Worm (Caenorhabditis elegans) whole organism, young adult: ENCODE data around the gene cpg-24.

Experiments
- C17E4.6 ChIP-seq: fragments of 200-800 bp; sonication (Bioruptor generic); IDR thresholded peaks from 2 replicates; pipeline ENCODE4 v1.3.6; 2022; ENCODE audit warnings: missing genetic modification reagents, missing genetic modification characterization, missing compliant biosample characterization
- F10E7.11 ChIP-seq: sonication (generic microtip); optimal IDR thresholded peaks from 2 replicates; lab custom pipeline; 2017; ENCODE audit warnings: mild to moderate bottlenecking, missing genetic modification characterization, moderate library complexity, missing compliant biosample characterization
- F49E8.2 ChIP-seq: sonication (generic microtip); optimal IDR thresholded peaks from 3 replicates; lab custom pipeline; 2017; ENCODE audit warnings: missing genetic modification characterization, mild to moderate bottlenecking, missing compliant biosample characterization, antibody characterized with exemption, moderate library complexity; ENCODE audit not compliant: insufficient read depth
- F52B5.7 ChIP-seq: sonication (generic microtip); optimal IDR thresholded peaks from 2 replicates; lab custom pipeline; 2016; ENCODE audit warnings: mild to moderate bottlenecking, missing genetic modification characterization, missing compliant biosample characterization
- Y53G8AR.9 ChIP-seq: fragments of 200-800 bp; sonication (Bioruptor generic); conservative IDR thresholded peaks from 2 replicates; pipeline ENCODE4 v1.3.6; 2022; ENCODE audit warnings: missing genetic modification reagents, missing genetic modification characterization, missing compliant biosample characterization
- Y67H2A.10 ChIP-seq: fragments of 200-800 bp; sonication (Bioruptor generic); conservative IDR thresholded peaks from 2 replicates; pipeline ENCODE4 v1.3.6; 2022; ENCODE audit warnings: missing genetic modification reagents, missing genetic modification characterization, missing compliant biosample characterization
- ZK185.1 ChIP-seq: sonication (generic microtip); optimal IDR thresholded peaks from 2 replicates; lab custom pipeline; 2016; ENCODE audit warnings: mild to moderate bottlenecking, missing genetic modification characterization, missing compliant biosample characterization; ENCODE audit not compliant: poor library complexity, severe bottlenecking
- akir-1 ChIP-seq: fragments of 200-800 bp; sonication (Bioruptor generic); optimal IDR thresholded peaks from 2 replicates; lab custom pipeline; 2018; ENCODE audit warnings: mild to moderate bottlenecking, missing genetic modification characterization, moderate library complexity, missing compliant biosample characterization
- ama-1 ChIP-seq, 3 experiments: fragments of 150-350 bp in 1 of 3; sonication (generic microtip) in 2 of 3; optimal IDR thresholded peaks; 2 replicates each; lab custom pipeline; 2014 to 2018; ENCODE audit warnings: missing biosample characterization in 2 of 3, missing genetic modification characterization in 2 of 3, missing genetic modification reagents in 2 of 3
- aptf-2 ChIP-seq: fragments of 200-800 bp; sonication (Bioruptor generic); conservative IDR thresholded peaks from 2 replicates; pipeline ENCODE4 v1.3.6; 2022; ENCODE audit warnings: missing genetic modification reagents, missing genetic modification characterization, missing compliant biosample characterization
- attf-5 ChIP-seq: fragments of 200-800 bp; sonication (Bioruptor generic); optimal IDR thresholded peaks from 2 replicates; lab custom pipeline; 2018; ENCODE audit warnings: mild to moderate bottlenecking, missing genetic modification characterization, missing compliant biosample characterization
- attf-6 ChIP-seq: fragments of 200-800 bp; sonication (Bioruptor generic); IDR thresholded peaks from 2 replicates; pipeline ENCODE4 v1.3.6; 2022; ENCODE audit warnings: missing genetic modification reagents, missing genetic modification characterization, missing compliant biosample characterization
- ccch-3 ChIP-seq: fragments of 200-800 bp; sonication (Bioruptor generic); optimal IDR thresholded peaks from 2 replicates; lab custom pipeline; 2018; ENCODE audit warnings: mild to moderate bottlenecking, missing genetic modification characterization, missing compliant biosample characterization
- cebp-1 ChIP-seq, 2 experiments: fragments of 200-800 bp in 1 of 2; sonication (Bioruptor generic) in 1 of 2; sonication (generic microtip) in 1 of 2; IDR thresholded peaks in 1 of 2; optimal IDR thresholded peaks in 1 of 2; 2 replicates each; pipeline versions ENCODE4 v1.3.6 to Lab custom; 2017 to 2022; ENCODE audit warnings: missing compliant biosample characterization in 2 of 2, missing genetic modification characterization in 2 of 2, mild to moderate bottlenecking in 1 of 2, missing genetic modification reagents in 1 of 2, moderate library complexity in 1 of 2
- cebp-2 ChIP-seq: fragments of 200-800 bp; sonication (Bioruptor generic); IDR thresholded peaks from 2 replicates; pipeline ENCODE4 v1.3.6; 2022; ENCODE audit warnings: missing genetic modification characterization, missing compliant biosample characterization
- ceh-91 ChIP-seq: fragments of 200-800 bp; sonication (Bioruptor generic); IDR thresholded peaks from 2 replicates; pipeline ENCODE4 v1.3.6; 2022; ENCODE audit warnings: missing genetic modification reagents, missing genetic modification characterization, missing compliant biosample characterization
- efl-1 ChIP-seq: fragments of 150-350 bp; optimal IDR thresholded peaks from 2 replicates; lab custom pipeline; 2014; ENCODE audit warnings: missing biosample characterization, missing genetic modification reagents, missing genetic modification characterization
- egrh-3 ChIP-seq: fragments of 200-800 bp; sonication (Bioruptor generic); IDR thresholded peaks from 2 replicates; pipeline ENCODE4 v1.3.6; 2022; ENCODE audit warnings: missing genetic modification reagents, missing genetic modification characterization, missing compliant biosample characterization
- ets-4 ChIP-seq: fragments of 200-800 bp; sonication (Bioruptor generic); optimal IDR thresholded peaks from 2 replicates; lab custom pipeline; 2018; ENCODE audit warnings: mild to moderate bottlenecking, missing genetic modification characterization, missing compliant biosample characterization
- fkh-3 ChIP-seq: sonication (generic microtip); optimal IDR thresholded peaks from 2 replicates; lab custom pipeline; 2016; ENCODE audit warnings: mild to moderate bottlenecking, missing genetic modification characterization, missing compliant biosample characterization
- gei-17 ChIP-seq: fragments of 200-800 bp; sonication (Bioruptor generic); optimal IDR thresholded peaks from 2 replicates; lab custom pipeline; 2018; ENCODE audit warnings: mild to moderate bottlenecking, missing genetic modification characterization, missing compliant biosample characterization
- hlh-26 ChIP-seq: fragments of 200-800 bp; sonication (Bioruptor generic); conservative IDR thresholded peaks from 2 replicates; pipeline ENCODE4 v1.3.6; 2022; ENCODE audit warnings: missing genetic modification reagents, missing genetic modification characterization, missing compliant biosample characterization
- let-607 ChIP-seq, 2 experiments: fragments of 200-800 bp in 1 of 2; sonication (Bioruptor generic) in 1 of 2; sonication (generic microtip) in 1 of 2; optimal IDR thresholded peaks; 2 replicates each; lab custom pipeline; 2016 to 2018; ENCODE audit warnings: mild to moderate bottlenecking in 2 of 2, missing compliant biosample characterization in 2 of 2, missing genetic modification characterization in 2 of 2, moderate library complexity in 2 of 2, missing genotype in 1 of 2
- lin-26 ChIP-seq: fragments of 200-800 bp; sonication (Bioruptor generic); IDR thresholded peaks from 2 replicates; pipeline ENCODE4 v1.3.6; 2022; ENCODE audit warnings: missing genetic modification reagents, missing genetic modification characterization, missing compliant biosample characterization
- lin-35 ChIP-seq, 3 experiments: fragments of 150-350 bp in 2 of 3; sonication (generic microtip) in 1 of 3; optimal IDR thresholded peaks; 2 replicates each; lab custom pipeline; 2014 to 2018; ENCODE audit warnings: missing biosample characterization in 3 of 3, missing genetic modification characterization in 3 of 3, missing genetic modification reagents in 3 of 3
- lin-40 ChIP-seq: sonication (generic microtip); optimal IDR thresholded peaks from 2 replicates; lab custom pipeline; 2016; ENCODE audit warnings: missing genetic modification characterization, mild to moderate bottlenecking, missing compliant biosample characterization, missing genotype, missing genetic modification reagents
- madf-6 ChIP-seq: fragments of 200-800 bp; sonication (Bioruptor generic); IDR thresholded peaks from 2 replicates; pipeline ENCODE4 v1.3.6; 2022; ENCODE audit warnings: missing genetic modification reagents, missing genetic modification characterization, missing compliant biosample characterization
- nfya-2 ChIP-seq: fragments of 200-800 bp; sonication (Bioruptor generic); IDR thresholded peaks from 2 replicates; pipeline ENCODE4 v1.3.6; 2022; ENCODE audit warnings: missing genetic modification reagents, missing genetic modification characterization, missing compliant biosample characterization
- nhr-120 ChIP-seq: fragments of 200-800 bp; sonication (Bioruptor generic); IDR thresholded peaks from 2 replicates; pipeline ENCODE4 v1.3.6; 2022; ENCODE audit warnings: missing genetic modification characterization, missing compliant biosample characterization
- nhr-179 ChIP-seq: sonication (generic microtip); optimal IDR thresholded peaks from 2 replicates; lab custom pipeline; 2016; ENCODE audit warnings: mild to moderate bottlenecking, missing genetic modification characterization, missing compliant biosample characterization
- nhr-80 ChIP-seq: sonication (generic microtip); optimal IDR thresholded peaks from 2 replicates; lab custom pipeline; 2016; ENCODE audit warnings: missing genetic modification characterization, missing compliant biosample characterization
- pha-4 ChIP-seq: fragments of 150-350 bp; sonication (generic microtip); optimal IDR thresholded peaks from 2 replicates; lab custom pipeline; 2014; ENCODE audit warnings: missing biosample characterization, missing genetic modification reagents, missing genetic modification characterization
- sea-2 ChIP-seq: fragments of 200-800 bp; sonication (Bioruptor generic); IDR thresholded peaks from 2 replicates; pipeline ENCODE4 v1.3.6; 2022; ENCODE audit warnings: missing genetic modification characterization, missing compliant biosample characterization
- snpc-1.1 ChIP-seq: sonication (generic microtip); optimal IDR thresholded peaks from 2 replicates; lab custom pipeline; 2017; ENCODE audit warnings: missing genetic modification characterization, mild to moderate bottlenecking, missing compliant biosample characterization, antibody characterized with exemption, moderate library complexity, missing genotype, missing genetic modification reagents; ENCODE audit not compliant: insufficient read depth
- snpc-1.3 ChIP-seq: sonication (generic microtip); optimal IDR thresholded peaks from 2 replicates; lab custom pipeline; 2017; ENCODE audit warnings: missing genetic modification characterization, mild to moderate bottlenecking, missing compliant biosample characterization, antibody characterized with exemption, moderate library complexity, missing genotype, missing genetic modification reagents; ENCODE audit not compliant: insufficient read depth
- tbx-9 ChIP-seq: sonication (generic microtip); optimal IDR thresholded peaks from 2 replicates; lab custom pipeline; 2016; ENCODE audit warnings: borderline replicate concordance, missing genetic modification characterization, inconsistent platforms, missing compliant biosample characterization
- unc-62 ChIP-seq: fragments of 150-350 bp; optimal IDR thresholded peaks from 2 replicates; lab custom pipeline; 2014; ENCODE audit warnings: missing biosample characterization, missing genetic modification reagents, missing genetic modification characterization
- xnd-1 ChIP-seq: sonication (generic microtip); optimal IDR thresholded peaks from 2 replicates; lab custom pipeline; 2016; ENCODE audit warnings: missing genotype, missing genetic modification reagents, missing genetic modification characterization, missing compliant biosample characterization
- ztf-18 ChIP-seq: sonication (generic microtip); optimal IDR thresholded peaks from 2 replicates; lab custom pipeline; 2016; ENCODE audit warnings: missing genotype, mild to moderate bottlenecking, missing genetic modification characterization, missing compliant biosample characterization
- ztf-6 ChIP-seq: fragments of 200-800 bp; sonication (Bioruptor generic); IDR thresholded peaks from 2 replicates; pipeline ENCODE4 v1.3.6; 2022; ENCODE audit warnings: missing genetic modification reagents, missing genetic modification characterization, missing compliant biosample characterization

The cpg-24 gene

DNA sequence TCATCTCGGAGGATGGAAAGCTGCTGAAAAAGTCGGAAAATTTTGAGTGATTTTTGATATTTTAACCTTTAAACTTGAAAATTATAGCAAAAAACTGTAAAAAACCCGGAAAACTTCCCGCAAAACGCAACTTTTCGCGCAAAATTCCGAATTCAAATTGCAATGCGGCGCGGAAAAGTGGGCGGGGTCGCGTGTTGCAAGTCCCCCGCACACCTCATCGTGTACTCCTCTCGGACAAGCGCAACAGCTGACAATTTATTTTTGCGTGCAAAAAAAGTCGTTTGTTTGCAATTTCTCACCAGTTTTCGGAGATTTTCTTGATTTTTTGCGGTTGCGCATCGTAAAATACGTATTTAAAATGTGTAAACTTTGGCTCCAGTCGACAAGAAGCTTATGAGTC lies 35.9 kb upstream of the cpg-24 start, which contains the start of gene npp-8 (continued):
- TF ChIP-seq cebp-2: no peak
- TF ChIP-seq madf-6 (GFP tag; lab: Robert Waterston, UW): peak; percentile 92
- TF ChIP-seq lin-26: peak; percentile 57; the same call in 1 of the 2 replicates
- peak; percentile 54 for TF ChIP-seq ztf-18 (tag; lab: Kevin White, UChicago)
- peak; percentile 48 for TF ChIP-seq F10E7.11
- peak; percentile 78 for TF ChIP-seq C17E4.6 (GFP tag; lab: Robert Waterston, UW)
- peak; percentile 50 for TF ChIP-seq nhr-80 (tag; lab: Kevin White, UChicago)
- peak; percentile 84 for TF ChIP-seq ceh-91 (GFP tag; lab: Robert Waterston, UW)
- peak; percentile 65 for TF ChIP-seq egrh-3 (GFP tag; lab: Robert Waterston, UW)
- no peak for TF ChIP-seq unc-62 (GFP tag; lab: Kevin White, UChicago)
- peak; percentile 74 for TF ChIP-seq xnd-1 (tag; lab: Kevin White, UChicago)
- TF ChIP-seq Y67H2A.10 (GFP tag; lab: Robert Waterston, UW): peak; percentile 76
- TF ChIP-seq sea-2 (GFP tag; lab: Robert Waterston, UW): no peak
- TF ChIP-seq lin-35 (GFP tag; optimal IDR thresholded peaks at IDR 0.05; lab: Kevin White, UChicago): peak in 2 of 3 experiments; percentile 5 to 73
- peak in 1 of 2 experiments; percentile 58 for TF ChIP-seq let-607 (tag; optimal IDR thresholded peaks at IDR 0.05; lab: Kevin White, UChicago)
- peak; percentile 42; the same call in 1 of the 2 replicates for TF ChIP-seq cebp-1 (GFP tag; IDR thresholded peaks at IDR 0.05; lab: Robert Waterston, UW)
- peak; percentile 80 for TF ChIP-seq cebp-1 (tag; optimal IDR thresholded peaks at IDR 0.05; lab: Kevin White, UChicago)
- TF ChIP-seq F52B5.7 (tag; lab: Kevin White, UChicago): no peak
- TF ChIP-seq ccch-3 (GFP tag; lab: Kevin White, UChicago): no peak
- no peak for TF ChIP-seq nhr-179 (tag; lab: Kevin White, UChicago)
- no peak for TF ChIP-seq ama-1 (optimal IDR thresholded peaks at IDR 0.05; lab: Kevin White, UChicago)
- TF ChIP-seq ama-1 (GFP tag; optimal IDR thresholded peaks at IDR 0.05; lab: Kevin White, UChicago): no peak
- no peak for TF ChIP-seq hlh-26 (GFP tag; lab: Robert Waterston, UW)
- TF ChIP-seq pha-4 (tag; lab: Kevin White, UChicago): peak; percentile 62
- TF ChIP-seq lin-40: peak; percentile 89
- TF ChIP-seq attf-6: peak; percentile 38; the same call in 1 of the 2 replicates
- peak; percentile 90 for TF ChIP-seq ZK185.1 (tag; lab: Kevin White, UChicago)
- peak; percentile 93 for TF ChIP-seq efl-1 (GFP tag; lab: Kevin White, UChicago)
- peak; percentile 79 for TF ChIP-seq F49E8.2
- TF ChIP-seq snpc-1.1: peak; percentile 38
- no peak for TF ChIP-seq akir-1
- TF ChIP-seq nfya-2 (GFP tag; lab: Robert Waterston, UW): no peak
- no peak for TF ChIP-seq ztf-6 (GFP tag; lab: Robert Waterston, UW)

- no peak for TF ChIP-seq gei-17 (GFP tag; lab: Kevin White, UChicago)
- no peak for TF ChIP-seq tbx-9 (tag; lab: Kevin White, UChicago)
- TF ChIP-seq snpc-1.3 (tag; lab: Kevin White, UChicago): no peak
- TF ChIP-seq attf-5 (GFP tag; lab: Kevin White, UChicago): no peak
- TF ChIP-seq fkh-3 (tag; lab: Kevin White, UChicago): no peak
- TF ChIP-seq Y53G8AR.9 (GFP tag; lab: Robert Waterston, UW): no peak
- no peak for TF ChIP-seq nhr-120 (GFP tag; lab: Robert Waterston, UW)
- no peak for TF ChIP-seq ets-4 (GFP tag; lab: Kevin White, UChicago)
- TF ChIP-seq snpc-1.1: no peak
- no peak for TF ChIP-seq madf-6 (GFP tag; lab: Robert Waterston, UW)
- no peak for TF ChIP-seq aptf-2 (GFP tag; lab: Robert Waterston, UW)
- TF ChIP-seq, all 124 proteins: peak for 0
Measured at ce11 chrIV:1597018-1597417, 34.7 kb upstream of the cpg-24 start, which contains the start of gene ced-2. ced-2 (plus strand) TSS chrIV:1597318.
